Fruit fly (Drosophila melanogaster) whole organism, larva: ENCODE measurements around the gene D.

Source experiments
- noc ChIP-seq: fragments of 200-800 bp; sonication (Bioruptor generic); optimal IDR thresholded peaks from 3 replicates; lab custom pipeline; 2019; ENCODE audit warnings: missing biosample characterization, mild to moderate bottlenecking, missing genetic modification characterization, moderate library complexity

Gene D

DNA sequence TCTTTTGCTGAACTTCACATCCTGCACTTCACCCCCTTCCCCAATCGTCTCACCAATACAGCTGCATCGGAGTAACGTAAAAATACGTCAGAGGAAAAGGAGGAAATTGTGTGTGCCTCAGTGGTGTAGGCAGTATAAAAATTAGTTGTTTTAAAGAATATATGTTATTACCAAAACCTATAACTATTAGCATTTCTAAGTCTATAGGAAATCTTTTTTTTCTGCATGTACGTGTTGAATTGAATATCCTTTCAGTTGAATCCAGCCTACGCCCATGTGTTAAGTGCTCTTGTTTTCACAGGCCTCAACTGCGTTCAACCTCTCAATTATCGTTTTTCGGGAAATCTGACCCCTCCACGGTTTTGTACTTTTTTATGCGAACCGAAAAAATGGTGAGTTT lies 16.5 kb downstream of the D start:
- no peak for TF ChIP-seq noc

DNA sequence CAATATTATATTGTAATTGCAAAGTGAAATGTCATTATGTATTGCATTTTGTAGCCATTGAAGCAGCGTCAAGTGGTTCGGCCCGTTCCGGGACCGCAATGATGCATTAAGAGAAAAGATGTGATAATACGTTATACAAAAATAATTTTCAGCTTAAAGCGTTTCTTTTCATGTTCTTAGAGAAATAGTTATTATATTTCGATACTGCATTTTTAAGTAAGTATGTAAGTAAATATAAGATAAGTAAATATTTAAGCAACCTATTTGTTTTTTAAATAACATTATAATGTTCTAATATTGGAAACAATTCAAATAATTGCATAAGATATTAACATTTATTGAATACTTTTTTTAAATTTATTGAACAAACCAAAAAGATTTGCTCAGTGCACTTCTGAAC lies 18.0 kb downstream of the D start:
- no peak for TF ChIP-seq noc

DNA sequence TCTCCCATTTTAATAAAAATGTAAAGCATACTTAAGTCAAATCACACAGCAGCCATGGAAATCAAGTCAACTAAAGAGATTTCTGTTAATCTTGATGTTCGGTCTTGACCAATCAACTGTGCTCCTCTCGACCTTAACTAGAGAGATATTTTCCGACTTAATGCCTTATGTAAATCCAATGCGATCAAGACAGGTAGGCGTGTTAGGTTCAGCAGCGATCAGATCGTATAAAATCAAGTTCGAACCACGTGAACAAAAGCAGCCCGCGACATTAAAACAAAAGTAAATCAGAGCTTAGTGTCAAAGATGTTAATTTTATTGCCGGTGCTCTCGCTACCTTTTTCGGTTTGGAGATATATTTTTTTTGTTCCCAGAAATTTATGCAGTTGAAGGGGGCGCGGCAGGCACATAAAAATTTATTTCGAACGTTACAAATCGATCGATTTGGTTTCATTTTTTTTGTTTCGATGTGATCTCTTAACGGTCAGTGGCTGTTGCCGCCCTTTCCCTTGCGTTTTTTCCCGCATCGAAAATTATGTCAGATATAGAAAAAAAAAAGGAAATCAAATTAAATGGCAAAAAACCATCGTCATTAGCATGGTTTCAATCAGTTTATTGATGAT lies 20.4 kb downstream of the D start:
- TF ChIP-seq noc, result no peak

DNA sequence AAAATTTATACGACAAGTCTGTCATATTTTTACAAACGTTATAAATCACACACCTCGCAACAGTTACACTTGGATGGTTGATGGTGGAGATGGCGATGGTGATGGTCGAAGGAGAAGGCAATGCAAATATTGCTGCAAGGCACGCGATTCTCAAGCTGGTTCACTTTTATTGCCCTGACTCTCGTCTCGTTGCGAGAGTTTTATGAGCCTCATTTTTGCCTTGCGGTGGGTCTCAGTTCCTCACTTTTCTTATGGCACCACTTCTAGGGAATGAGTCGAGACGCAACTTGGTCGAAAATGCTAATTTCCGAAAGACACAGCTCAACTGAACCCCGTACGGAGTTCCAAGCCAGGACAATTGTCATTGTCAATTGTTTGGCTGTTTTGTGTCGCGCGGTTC lies 23.5 kb downstream of the D start:
- no peak for TF ChIP-seq noc

DNA sequence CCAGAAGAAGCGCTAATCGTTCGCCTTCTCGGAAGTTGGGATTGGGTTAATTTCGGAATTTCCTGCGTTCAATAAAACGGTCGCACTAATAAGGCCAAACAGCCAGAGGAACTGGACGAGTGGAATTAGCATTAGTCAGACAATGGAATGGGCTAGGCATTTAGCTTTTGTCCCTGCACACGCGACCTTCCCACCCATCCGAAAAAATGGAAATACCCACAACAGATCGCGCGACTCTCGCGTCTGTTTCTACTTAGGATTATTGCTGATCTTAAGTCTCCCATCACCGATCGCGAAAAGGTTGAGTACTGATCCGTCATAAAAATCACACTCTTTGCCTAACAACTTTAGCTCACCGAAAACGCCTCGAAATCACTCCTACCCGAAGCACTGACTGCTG lies 24.8 kb downstream of the D start:
- no peak for TF ChIP-seq noc

DNA sequence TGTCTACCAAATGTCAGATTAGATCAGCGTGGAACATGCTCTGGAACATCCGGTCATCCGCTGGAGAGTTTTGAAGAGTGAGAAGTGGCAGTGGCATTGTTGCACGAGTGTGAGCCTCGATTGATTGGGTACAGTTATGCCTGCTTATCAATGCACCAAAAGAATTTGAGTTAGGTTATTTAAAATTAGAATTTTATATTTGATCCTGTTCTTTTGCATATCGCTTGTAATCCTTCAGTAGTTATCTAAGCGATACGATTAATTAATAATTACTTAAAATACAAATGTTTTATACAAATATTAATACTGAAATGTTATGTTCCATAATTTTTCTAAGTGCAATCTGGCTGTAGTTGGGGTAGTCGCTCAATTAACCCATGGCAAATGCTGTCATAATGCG lies 25.8 kb downstream of the D start:
- no peak for TF ChIP-seq noc

DNA sequence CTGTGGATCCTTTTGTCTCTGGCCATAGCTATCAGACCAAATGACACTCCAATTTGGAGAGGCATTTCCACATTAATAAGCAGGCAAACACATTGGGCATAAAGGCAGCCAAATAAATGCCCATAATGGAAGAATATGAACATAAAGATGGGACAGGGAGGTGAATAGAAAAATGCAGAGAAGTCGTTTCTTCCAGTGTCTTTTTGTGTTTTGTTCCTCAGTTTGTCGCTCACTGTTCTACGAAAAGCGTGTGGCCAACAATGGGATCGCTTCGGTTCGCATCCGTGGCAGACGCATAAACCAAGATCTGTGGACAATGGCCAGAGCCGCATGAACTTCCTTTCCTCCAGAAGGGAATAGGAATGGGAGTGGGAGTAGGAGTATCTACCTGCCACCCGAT lies 27.0 kb downstream of the D start:
- TF ChIP-seq noc, result no peak

DNA sequence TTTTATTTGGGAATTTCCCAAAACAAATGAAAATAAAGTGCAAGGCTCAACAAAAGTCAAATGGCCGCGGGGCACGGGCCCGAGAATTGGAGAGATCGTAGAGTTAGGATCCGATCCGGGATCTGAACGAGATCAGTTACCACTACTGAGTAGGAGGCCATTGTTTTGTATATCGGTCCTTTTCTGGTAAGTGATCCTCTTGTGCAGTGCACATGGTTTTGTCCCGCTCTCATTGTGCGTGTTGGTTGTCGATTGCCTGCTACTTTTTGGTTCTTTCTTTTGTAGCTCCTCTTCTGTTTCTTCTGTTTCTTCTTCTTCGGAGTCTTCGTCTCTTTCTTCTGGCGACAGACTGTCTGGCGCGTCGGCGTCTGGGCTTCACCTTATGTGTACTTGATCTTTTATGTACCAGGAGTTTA lies 28.3 kb downstream of the D start:
- TF ChIP-seq noc, result no peak

DNA sequence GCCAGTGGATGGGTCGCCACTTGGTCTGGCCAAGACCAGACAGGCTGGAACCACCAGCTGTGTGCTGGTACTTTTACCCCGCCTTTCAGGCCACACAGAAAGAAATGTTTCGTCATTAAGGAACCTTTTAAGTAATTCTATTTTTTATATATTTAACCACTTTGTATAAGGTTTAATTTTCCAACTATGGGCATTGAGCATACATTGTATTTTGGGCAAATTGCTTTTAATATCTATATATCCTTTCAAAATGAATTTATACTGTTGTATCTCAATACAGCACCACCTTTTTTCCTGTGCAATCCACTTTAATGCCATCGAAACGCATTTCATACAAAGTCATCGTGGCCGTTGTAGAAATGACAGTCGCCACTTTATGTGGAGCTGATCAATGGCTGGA lies 32.0 kb downstream of the D start:
- TF ChIP-seq noc, result no peak

DNA sequence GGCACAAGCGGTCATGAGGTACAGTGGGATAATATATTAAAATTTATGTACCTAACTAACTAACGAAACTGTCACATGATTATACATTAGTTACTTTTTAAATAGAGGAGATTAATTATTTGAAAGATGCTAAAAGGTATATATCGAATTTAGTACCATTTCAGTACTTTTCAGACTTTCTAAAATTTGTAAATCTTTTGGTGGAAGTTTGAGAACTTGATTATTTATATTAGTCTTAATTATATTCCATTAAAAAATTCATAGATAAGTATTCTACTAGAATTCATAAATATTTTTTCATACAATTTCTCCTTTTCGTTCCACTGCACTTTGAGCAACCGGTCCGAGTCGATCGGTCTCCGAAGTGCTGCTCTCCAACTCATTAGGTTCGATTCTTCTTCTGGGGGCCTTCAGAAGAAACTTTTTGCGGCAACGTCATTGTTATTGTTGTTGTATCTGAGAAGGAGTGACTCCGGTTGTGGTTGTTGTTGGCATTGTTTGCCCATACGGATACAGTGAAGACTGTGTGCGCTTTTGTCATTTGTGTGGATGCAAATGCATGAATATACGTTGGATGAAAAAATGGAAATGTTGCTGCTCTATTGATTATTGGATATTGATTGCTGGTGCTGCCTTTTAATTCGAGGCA lies 32.6 kb downstream of the D start:
- TF ChIP-seq noc, result no peak

DNA sequence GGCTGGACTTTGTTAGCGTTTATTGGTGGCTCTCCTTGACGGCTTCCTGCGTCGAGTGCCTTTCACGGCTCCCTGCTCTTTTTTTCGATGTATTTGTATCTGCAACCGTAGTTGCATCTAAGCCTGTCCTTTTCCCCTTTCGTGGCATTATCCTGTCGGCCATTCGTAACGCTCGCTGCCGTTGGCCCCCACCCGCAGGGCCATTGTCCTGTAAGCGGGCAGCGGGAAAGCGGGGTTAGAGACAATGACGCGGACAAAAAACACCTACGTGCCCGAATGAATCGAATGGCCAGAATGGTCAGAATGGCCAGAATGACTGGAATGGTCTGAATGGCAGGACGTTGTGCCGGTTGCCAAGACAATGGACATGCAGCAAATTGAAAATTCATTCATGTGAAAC lies 42.9 kb downstream of the D start:
- no peak for TF ChIP-seq noc

DNA sequence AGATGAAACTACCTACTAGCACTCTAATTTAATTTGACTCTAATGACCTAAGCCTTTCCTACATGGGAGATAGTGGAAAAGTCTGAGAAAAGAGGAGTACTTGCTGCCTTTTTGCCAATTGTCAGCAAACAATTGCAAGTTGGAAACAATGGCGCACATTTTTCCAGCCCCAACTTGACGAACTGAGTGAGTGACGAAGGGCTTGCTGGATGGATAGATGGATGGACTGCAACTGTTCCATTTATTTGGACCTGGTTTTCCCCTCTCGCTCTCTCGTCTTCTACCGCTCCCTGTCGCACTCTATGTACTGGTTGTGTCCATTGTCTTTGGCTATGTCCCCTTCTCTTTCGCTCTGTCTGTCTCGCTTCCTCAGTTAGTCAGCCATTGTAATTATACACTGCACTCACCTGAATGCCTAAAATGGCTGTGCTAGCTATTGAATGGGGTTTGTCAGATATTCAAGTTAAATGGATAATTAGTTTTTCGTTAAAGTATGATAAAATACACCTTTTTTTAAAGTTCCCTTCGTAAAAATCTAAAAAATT lies 45.5 kb downstream of the D start:
- no peak for TF ChIP-seq noc

DNA sequence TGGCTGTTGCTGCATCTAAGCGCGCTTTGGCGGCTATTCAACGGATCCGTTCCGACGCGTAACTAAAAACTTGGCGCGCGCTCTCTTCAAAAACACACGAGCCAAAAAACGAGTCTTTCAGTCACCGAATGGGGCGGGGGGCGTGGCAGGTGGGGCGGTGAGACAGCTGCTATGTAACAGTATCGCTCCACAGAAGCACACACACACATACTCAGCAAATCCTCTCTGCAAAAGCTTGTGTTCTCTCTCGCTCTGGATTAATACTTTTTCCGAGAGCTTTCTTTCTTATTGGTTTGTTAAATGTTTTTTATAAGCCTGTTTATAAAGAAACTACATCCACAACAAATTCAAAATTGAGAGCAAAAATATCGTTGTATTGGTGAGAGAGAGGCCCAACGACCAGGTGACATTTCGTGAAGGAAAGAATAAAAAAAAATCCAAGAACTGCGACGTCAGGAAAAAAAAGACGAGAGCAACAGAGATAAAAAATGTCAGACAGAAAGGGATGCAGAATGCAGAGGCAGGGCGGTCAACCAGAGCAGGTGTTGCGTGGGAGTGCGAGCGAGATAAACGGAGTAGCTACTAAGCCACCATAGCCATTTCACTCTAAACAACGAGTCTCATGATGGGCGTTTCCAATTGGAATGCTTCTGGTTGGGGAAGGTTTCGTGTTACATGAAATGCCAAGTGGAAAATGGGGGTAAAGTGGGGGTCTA lies 47.0 kb downstream of the D start, which contains the start of gene Sox21b:
Gene Sox21b (minus strand): TSS at position 51 of the 716 bp plus-strand sequence.
- no peak for TF ChIP-seq noc

DNA sequence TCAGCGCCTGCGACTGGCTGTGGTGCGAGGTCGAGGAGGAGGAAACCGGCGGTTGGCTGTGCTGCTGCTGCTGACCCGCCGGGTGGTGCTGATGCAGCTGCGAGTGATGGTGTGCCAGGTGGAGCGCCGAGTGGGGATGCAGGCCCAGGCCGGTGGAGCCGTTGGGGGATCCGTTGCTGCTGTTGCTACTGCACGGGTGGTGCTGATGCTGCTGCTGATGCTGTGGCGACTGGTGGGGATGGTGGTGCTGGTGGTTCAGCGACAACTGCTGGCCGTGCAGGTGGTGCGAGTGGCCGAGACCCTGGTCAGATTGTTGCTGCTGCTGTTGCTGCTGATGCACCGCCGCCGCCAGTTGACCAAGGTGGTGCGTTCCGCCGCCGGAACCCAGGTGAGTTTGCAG lies 52.8 kb downstream of the D start:
- TF ChIP-seq noc, result no peak
